Worm (Caenorhabditis elegans): Measurements from ENCODE around the gene K02F3.12.

Gene K02F3.12

ce11 chrIII:835713-836278, 20.6 kb upstream of the K02F3.12 start (continued):
- TF ChIP-seq C04F5.9 (tag; optimal IDR thresholded peaks at IDR 0.05) (no peak), ceh-63 (GFP tag; optimal IDR thresholded peaks at IDR 0.05) (no peak), zag-1 (tag; optimal IDR thresholded peaks at IDR 0.05) (no peak), nhr-71 (tag; optimal IDR thresholded peaks at IDR 0.05) (peak; percentile 75), nhr-90 (tag; optimal IDR thresholded peaks at IDR 0.05; ENCODE audit: poor library complexity) (peak; percentile 69), pax-3 (tag; optimal IDR thresholded peaks at IDR 0.05) (peak; percentile 71), nhr-47 (tag; optimal IDR thresholded peaks at IDR 0.05) (peak; percentile 68), blmp-1 (tag; optimal IDR thresholded peaks at IDR 0.05) (no peak), swsn-7 (tag; optimal IDR thresholded peaks at IDR 0.05) (peak; percentile 7), unc-130 (tag; optimal IDR thresholded peaks at IDR 0.05) (no peak), ztf-4 (tag; optimal IDR thresholded peaks at IDR 0.05) (peak; percentile 81), nhr-77 (tag; optimal IDR thresholded peaks at IDR 0.05) (peak; percentile 51), snu-23 (GFP tag; optimal IDR thresholded peaks at IDR 0.05) (peak; percentile 15), hlh-17 (GFP tag; optimal IDR thresholded peaks at IDR 0.05; ENCODE audit: borderline replicate concordance) (peak; percentile 84), irx-1 (tag; optimal IDR thresholded peaks at IDR 0.05) (no peak), sox-4 (tag; optimal IDR thresholded peaks at IDR 0.05) (no peak), mdl-1 (tag; optimal IDR thresholded peaks at IDR 0.05) (no peak), ama-1 (optimal IDR thresholded peaks at IDR 0.05) (peak; percentile 97), fkh-8 (tag; optimal IDR thresholded peaks at IDR 0.05) (peak; percentile 24), elt-3 (tag; optimal IDR thresholded peaks at IDR 0.05) (no peak), nhr-28 (tag; optimal IDR thresholded peaks at IDR 0.05) (peak; percentile 7), mep-1 (tag; optimal IDR thresholded peaks at IDR 0.05) (no peak), dpl-1 (GFP tag; optimal IDR thresholded peaks at IDR 0.05) (no peak), isw-1 (GFP tag; IDR thresholded peaks at IDR 0.05) (peak; percentile 36; the same call in 1 of the 2 replicates), fkh-4 (tag; optimal IDR thresholded peaks at IDR 0.05; ENCODE audit: borderline replicate concordance) (no peak), nhr-19 (GFP tag; conservative IDR thresholded peaks at IDR 0.05) (peak; percentile 42; the same call in 1 of the 2 replicates), jun-1 (tag; optimal IDR thresholded peaks at IDR 0.05) (peak; percentile 68), sptf-1 (tag; optimal IDR thresholded peaks at IDR 0.05) (no peak), nhr-76 (tag; optimal IDR thresholded peaks at IDR 0.05) (no peak), egl-13 (tag; optimal IDR thresholded peaks at IDR 0.05) (peak; percentile 14), fkh-10 (GFP tag; optimal IDR thresholded peaks at IDR 0.05) (peak; percentile 60), ceh-8 (GFP tag; optimal IDR thresholded peaks at IDR 0.05) (peak; percentile 26), lin-35 (GFP tag; optimal IDR thresholded peaks at IDR 0.05) (peak in 1 of 2 experiments; percentile 19), nhr-12 (tag; optimal IDR thresholded peaks at IDR 0.05) (no peak)

ce11 chrIII:839491-839890, 16.9 kb upstream of the K02F3.12 start, which contains the start of gene dos-3:
dos-3 (minus strand) TSS chrIII:839591.
- TF ChIP-seq aha-1 (tag; optimal IDR thresholded peaks at IDR 0.05) (no peak), dpl-1 (GFP tag; optimal IDR thresholded peaks at IDR 0.05) (no peak), lin-15B (tag; optimal IDR thresholded peaks at IDR 0.05) (no peak), C34B4.2 (tag; optimal IDR thresholded peaks at IDR 0.05) (no peak), unc-130 (tag; optimal IDR thresholded peaks at IDR 0.05) (no peak), egl-27 (tag; optimal IDR thresholded peaks at IDR 0.05) (no peak), isw-1 (GFP tag; IDR thresholded peaks at IDR 0.05) (no peak), blmp-1 (tag; optimal IDR thresholded peaks at IDR 0.05) (no peak), F16B12.6 (tag; optimal IDR thresholded peaks at IDR 0.05) (no peak), pag-3 (tag; optimal IDR thresholded peaks at IDR 0.05; ENCODE audit: borderline replicate concordance, insufficient read depth) (no peak)

- TF ChIP-seq rnt-1 (tag; optimal IDR thresholded peaks at IDR 0.05) (peak; percentile 23), nhr-71 (tag; optimal IDR thresholded peaks at IDR 0.05) (peak; percentile 18), ztf-11 (tag; optimal IDR thresholded peaks at IDR 0.05) (no peak), sup-37 (GFP tag; optimal IDR thresholded peaks at IDR 0.05) (no peak), pag-3 (tag; optimal IDR thresholded peaks at IDR 0.05; ENCODE audit: borderline replicate concordance, insufficient read depth) (peak; percentile 93), tbx-2 (tag; optimal IDR thresholded peaks at IDR 0.05) (no peak), unc-30 (tag; optimal IDR thresholded peaks at IDR 0.05) (no peak), nhr-85 (tag) (peak; percentile 1), fkh-4 (tag; optimal IDR thresholded peaks at IDR 0.05; ENCODE audit: borderline replicate concordance) (no peak), lin-14 (GFP tag; optimal IDR thresholded peaks at IDR 0.05) (peak; percentile 35), nhr-20 (tag; optimal IDR thresholded peaks at IDR 0.05) (no peak), efl-1 (optimal IDR thresholded peaks at IDR 0.05) (no peak), efl-1 (GFP tag; optimal IDR thresholded peaks at IDR 0.05 in 1 of 2) (no peak), lin-15B (tag; optimal IDR thresholded peaks at IDR 0.05) (no peak), mep-1 (tag; optimal IDR thresholded peaks at IDR 0.05) (peak; percentile 3), fos-1 (tag; optimal IDR thresholded peaks at IDR 0.05) (no peak)
Measured at ce11 chrIII:841177-841576, 15.2 kb upstream of the K02F3.12 start, which contains the start of gene K02F3.9. K02F3.9 (minus strand) TSS chrIII:841366.
